In the genomic region with DNA sequence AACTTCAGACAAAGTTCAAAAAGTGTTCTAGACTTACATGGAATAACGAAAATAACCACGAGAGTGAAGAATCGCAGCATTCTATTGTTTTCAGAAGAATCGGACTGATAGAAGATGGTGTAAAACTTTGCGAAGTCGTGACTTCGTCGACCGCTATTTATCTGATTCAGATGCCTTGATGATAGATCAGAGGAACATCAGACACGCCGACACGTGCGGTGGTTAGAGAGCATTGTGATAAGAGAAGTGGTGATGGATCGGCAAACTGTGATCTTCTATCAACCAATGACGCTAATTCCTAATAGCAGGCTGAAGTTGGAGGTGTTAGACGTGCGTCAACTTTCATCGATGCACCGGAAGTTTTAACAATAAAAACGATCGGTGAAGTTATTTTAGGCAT, we compare ENCODE assay signal across 5 worm cellular contexts.
A peak's percentile ranks its signal among the peaks of the same experiment; 100 is the strongest.
TF ChIP-seq lines count a peak whose summit lies in the region.

No protein-coding gene starts in this region.

TF ChIP-seq in whole organism, L1 larva, 84 proteins besides CTCF, POLR2A, EP300 and RAD21 (continues in another document):
- TF ChIP-seq isw-1 (GFP tag; IDR thresholded peaks at IDR 0.05; lab: Robert Waterston, UW) (no peak), aha-1 (tag; optimal IDR thresholded peaks at IDR 0.05; lab: Kevin White, UChicago) (no peak), mab-9 (GFP tag; IDR thresholded peaks at IDR 0.05; lab: Robert Waterston, UW) (no peak), snpc-4 (tag; optimal IDR thresholded peaks at IDR 0.05; lab: Kevin White, UChicago) (no peak), nhr-47 (tag; optimal IDR thresholded peaks at IDR 0.05; lab: Kevin White, UChicago) (peak; percentile 30), mef-2 (tag; optimal IDR thresholded peaks at IDR 0.05; lab: Kevin White, UChicago) (no peak), nhr-71 (tag; optimal IDR thresholded peaks at IDR 0.05; lab: Kevin White, UChicago) (peak; percentile 75), irx-1 (tag; optimal IDR thresholded peaks at IDR 0.05; lab: Kevin White, UChicago) (no peak), xbp-1 (tag; optimal IDR thresholded peaks at IDR 0.05; lab: Kevin White, UChicago) (no peak), nhr-11 (tag; optimal IDR thresholded peaks at IDR 0.05; lab: Kevin White, UChicago) (no peak), nhr-76 (tag; optimal IDR thresholded peaks at IDR 0.05; lab: Kevin White, UChicago) (no peak), fkh-10 (GFP tag; optimal IDR thresholded peaks at IDR 0.05; lab: Kevin White, UChicago) (no peak), nhr-85 (tag; lab: Kevin White, UChicago) (peak; percentile 96), snu-23 (GFP tag; optimal IDR thresholded peaks at IDR 0.05; lab: Kevin White, UChicago) (peak; percentile 44), efl-3 (GFP tag; optimal IDR thresholded peaks at IDR 0.05; lab: Kevin White, UChicago) (no peak), nhr-20 (tag; optimal IDR thresholded peaks at IDR 0.05; lab: Kevin White, UChicago) (peak; percentile 71), nhr-12 (tag; optimal IDR thresholded peaks at IDR 0.05; lab: Kevin White, UChicago) (no peak), zip-4 (GFP tag; optimal IDR thresholded peaks at IDR 0.05; lab: Kevin White, UChicago) (no peak), aly-2 (tag; optimal IDR thresholded peaks at IDR 0.05; lab: Kevin White, UChicago) (no peak)

TF ChIP-seq in whole organism, L2 larva, 48 proteins besides CTCF, POLR2A, EP300 and RAD21 (continues in another document):
- TF ChIP-seq gmeb-1 (tag; optimal IDR thresholded peaks at IDR 0.05; lab: Kevin White, UChicago) (peak; percentile 14), sma-3 (GFP tag; optimal IDR thresholded peaks at IDR 0.05; lab: Kevin White, UChicago) (peak; percentile 81), ztf-1 (GFP tag; conservative IDR thresholded peaks at IDR 0.05; lab: Robert Waterston, UW) (no peak), C34F6.9 (tag; optimal IDR thresholded peaks at IDR 0.05; lab: Kevin White, UChicago) (no peak), elt-1 (tag; optimal IDR thresholded peaks at IDR 0.05; lab: Kevin White, UChicago) (no peak), sma-9 (GFP tag; optimal IDR thresholded peaks at IDR 0.05; lab: Kevin White, UChicago) (peak; percentile 93), sma-9 (tag; optimal IDR thresholded peaks at IDR 0.05; lab: Kevin White, UChicago) (no peak), fos-1 (tag; optimal IDR thresholded peaks at IDR 0.05; lab: Kevin White, UChicago) (no peak), unc-39 (tag; optimal IDR thresholded peaks at IDR 0.05; lab: Kevin White, UChicago) (no peak), ZK546.5 (tag; optimal IDR thresholded peaks at IDR 0.05; lab: Kevin White, UChicago) (no peak), elt-3 (tag; optimal IDR thresholded peaks at IDR 0.05; lab: Kevin White, UChicago) (no peak), egl-27 (tag; optimal IDR thresholded peaks at IDR 0.05; lab: Kevin White, UChicago) (peak; percentile 61), nhr-12 (tag; optimal IDR thresholded peaks at IDR 0.05; lab: Kevin White, UChicago) (no peak), mdl-1 (tag; optimal IDR thresholded peaks at IDR 0.05; lab: Kevin White, UChicago) (peak; percentile 34 to 47), crh-2 (tag; optimal IDR thresholded peaks at IDR 0.05; lab: Kevin White, UChicago) (peak; percentile 22), F13H6.1 (tag; optimal IDR thresholded peaks at IDR 0.05; lab: Kevin White, UChicago) (peak; percentile 2), nhr-21 (tag; optimal IDR thresholded peaks at IDR 0.05; lab: Kevin White, UChicago) (peak; percentile 92), nhr-11 (tag; optimal IDR thresholded peaks at IDR 0.05; lab: Kevin White, UChicago) (no peak), ama-1 (optimal IDR thresholded peaks at IDR 0.05; lab: Kevin White, UChicago) (peak; percentile 71)

TF ChIP-seq in whole organism, L3 larva, 47 proteins besides CTCF, POLR2A, EP300 and RAD21:
- TF ChIP-seq tbx-2 (tag; optimal IDR thresholded peaks at IDR 0.05; lab: Kevin White, UChicago) (peak; percentile 8), snpc-4 (tag; optimal IDR thresholded peaks at IDR 0.05; lab: Kevin White, UChicago) (no peak), unc-62 (GFP tag; optimal IDR thresholded peaks at IDR 0.05; lab: Kevin White, UChicago) (no peak), pqm-1 (tag; optimal IDR thresholded peaks at IDR 0.05; lab: Kevin White, UChicago) (no peak), ZK546.5 (tag; optimal IDR thresholded peaks at IDR 0.05; lab: Kevin White, UChicago) (no peak), lin-39 (tag; optimal IDR thresholded peaks at IDR 0.05; lab: Kevin White, UChicago) (no peak), nhr-23 (tag; optimal IDR thresholded peaks at IDR 0.05; lab: Kevin White, UChicago) (peak; percentile 70), nhr-25 (tag; optimal IDR thresholded peaks at IDR 0.05; lab: Kevin White, UChicago) (peak; percentile 87), ama-1 (optimal IDR thresholded peaks at IDR 0.05; lab: Kevin White, UChicago) (peak; percentile 68), elt-3 (tag; optimal IDR thresholded peaks at IDR 0.05; lab: Kevin White, UChicago) (peak in 2 of 3 experiments; percentile 39 to 62), mdl-1 (tag; optimal IDR thresholded peaks at IDR 0.05; lab: Kevin White, UChicago) (peak; percentile 27), egl-5 (tag; optimal IDR thresholded peaks at IDR 0.05; lab: Kevin White, UChicago) (no peak), nhr-11 (tag; optimal IDR thresholded peaks at IDR 0.05; lab: Kevin White, UChicago) (no peak), nhr-43 (tag; optimal IDR thresholded peaks at IDR 0.05; lab: Kevin White, UChicago; ENCODE audit: poor library complexity, severe bottlenecking) (peak; percentile 98), ceh-28 (tag; optimal IDR thresholded peaks at IDR 0.05; lab: Kevin White, UChicago) (no peak), egl-27 (tag; optimal IDR thresholded peaks at IDR 0.05; lab: Kevin White, UChicago) (peak; percentile 35)

TF ChIP-seq in whole organism, L4 larva, 104 proteins besides CTCF, POLR2A, EP300 and RAD21 (continues in another document):
- TF ChIP-seq duxl-1 (tag; optimal IDR thresholded peaks at IDR 0.05; lab: Kevin White, UChicago; ENCODE audit: poor library complexity) = no peak
- TF ChIP-seq hlh-30 (tag; optimal IDR thresholded peaks at IDR 0.05; lab: Kevin White, UChicago; ENCODE audit: insufficient read depth) = peak; percentile 77
- TF ChIP-seq Y48G9A.11 (GFP tag; IDR thresholded peaks at IDR 0.05; lab: Robert Waterston, UW) = no peak
- no peak for TF ChIP-seq ceh-62 (tag; optimal IDR thresholded peaks at IDR 0.05; lab: Kevin White, UChicago)
- no peak for TF ChIP-seq snpc-4 (tag; optimal IDR thresholded peaks at IDR 0.05; lab: Kevin White, UChicago)
- no peak for TF ChIP-seq fkh-10 (GFP tag; optimal IDR thresholded peaks at IDR 0.05; lab: Kevin White, UChicago)
- peak; percentile 78 for TF ChIP-seq cey-2 (tag; optimal IDR thresholded peaks at IDR 0.05; lab: Kevin White, UChicago; ENCODE audit: borderline replicate concordance, insufficient read depth)
- TF ChIP-seq php-3 (GFP tag; IDR thresholded peaks at IDR 0.05; lab: Robert Waterston, UW) = no peak
- TF ChIP-seq mxl-2 (GFP tag; conservative IDR thresholded peaks at IDR 0.05; lab: Robert Waterston, UW) = 0 out of 2 replicates have a peak, but pooled peaks have one; percentile 12
- TF ChIP-seq pha-4 (GFP tag; IDR thresholded peaks at IDR 0.05; lab: Robert Waterston, UW) = no peak
- TF ChIP-seq pha-4 (tag; optimal IDR thresholded peaks at IDR 0.05; lab: Kevin White, UChicago) = no peak
- no peak for TF ChIP-seq rbr-2 (tag; optimal IDR thresholded peaks at IDR 0.05; lab: Kevin White, UChicago)
- peak; percentile 14 for TF ChIP-seq nhr-102 (tag; optimal IDR thresholded peaks at IDR 0.05; lab: Kevin White, UChicago)
- peak; percentile 84 for TF ChIP-seq mxl-3 (GFP tag; optimal IDR thresholded peaks at IDR 0.05; lab: Kevin White, UChicago)
- TF ChIP-seq aly-2 (tag; optimal IDR thresholded peaks at IDR 0.05; lab: Kevin White, UChicago) = no peak
- no peak for TF ChIP-seq T20F7.1 (GFP tag; optimal IDR thresholded peaks at IDR 0.05; lab: Kevin White, UChicago)
- TF ChIP-seq R02D3.7 (tag; optimal IDR thresholded peaks at IDR 0.05; lab: Kevin White, UChicago) = no peak
- TF ChIP-seq dmd-9 (GFP tag; IDR thresholded peaks at IDR 0.05; lab: Robert Waterston, UW) = no peak
- TF ChIP-seq attf-4 (tag; optimal IDR thresholded peaks at IDR 0.05; lab: Kevin White, UChicago) = no peak
- TF ChIP-seq mdl-1 (tag; optimal IDR thresholded peaks at IDR 0.05; lab: Kevin White, UChicago) = peak in 1 of 2 experiments; percentile 78
- TF ChIP-seq dmd-8 (GFP tag; IDR thresholded peaks at IDR 0.05; lab: Robert Waterston, UW) = no peak

TF ChIP-seq in whole organism, young adult, 124 proteins besides CTCF, POLR2A, EP300 and RAD21:
- TF ChIP-seq unc-62 (GFP tag; optimal IDR thresholded peaks at IDR 0.05; lab: Kevin White, UChicago) (no peak), lag-1 (GFP tag; IDR thresholded peaks at IDR 0.05; lab: Robert Waterston, UW) (no peak), lsy-27 (tag; optimal IDR thresholded peaks at IDR 0.05; lab: Kevin White, UChicago; ENCODE audit: borderline replicate concordance, insufficient read depth) (no peak), ztf-18 (tag; optimal IDR thresholded peaks at IDR 0.05; lab: Kevin White, UChicago) (no peak), hlh-26 (GFP tag; conservative IDR thresholded peaks at IDR 0.05; lab: Robert Waterston, UW) (no peak), pha-4 (tag; optimal IDR thresholded peaks at IDR 0.05; lab: Kevin White, UChicago) (no peak), ama-1 (optimal IDR thresholded peaks at IDR 0.05; lab: Kevin White, UChicago) (no peak), ama-1 (GFP tag; optimal IDR thresholded peaks at IDR 0.05; lab: Kevin White, UChicago) (no peak), ZK185.1 (tag; optimal IDR thresholded peaks at IDR 0.05; lab: Kevin White, UChicago; ENCODE audit: poor library complexity, severe bottlenecking) (no peak), B0336.3 (GFP tag; IDR thresholded peaks at IDR 0.05; lab: Robert Waterston, UW) (no peak), F52B5.7 (tag; optimal IDR thresholded peaks at IDR 0.05; lab: Kevin White, UChicago) (no peak), atf-7 (tag; optimal IDR thresholded peaks at IDR 0.05; lab: Kevin White, UChicago) (no peak), gei-17 (GFP tag; optimal IDR thresholded peaks at IDR 0.05; lab: Kevin White, UChicago) (no peak), lin-54 (GFP tag; optimal IDR thresholded peaks at IDR 0.05; lab: Kevin White, UChicago) (no peak), lin-40 (tag; optimal IDR thresholded peaks at IDR 0.05; lab: Kevin White, UChicago) (peak; percentile 23), somi-1 (GFP tag; optimal IDR thresholded peaks at IDR 0.05; lab: Kevin White, UChicago) (peak; percentile 36), ztf-26 (tag; optimal IDR thresholded peaks at IDR 0.05; lab: Kevin White, UChicago) (peak; percentile 49)
